Worm (Caenorhabditis elegans) whole organism, L2 larva: ENCODE measurements around the gene oac-23.

Experiments used
- C34F6.9 ChIP-seq: fragments of 150-350 bp; optimal IDR thresholded peaks from 2 replicates; lab custom pipeline; 2014; ENCODE audit warnings: missing biosample characterization, missing genetic modification characterization
- F13H6.1 ChIP-seq: sonication (generic microtip); optimal IDR thresholded peaks from 2 replicates; lab custom pipeline; 2016; ENCODE audit warnings: missing genetic modification characterization, missing compliant biosample characterization
- Y55F3AM.14 ChIP-seq: fragments of 200-800 bp; sonication (Bioruptor generic); optimal IDR thresholded peaks from 2 replicates; lab custom pipeline; 2018; ENCODE audit warnings: mild to moderate bottlenecking, missing genetic modification characterization, missing compliant biosample characterization
- ama-1 ChIP-seq: fragments of 150-350 bp; optimal IDR thresholded peaks from 2 replicates; lab custom pipeline; 2018; ENCODE audit warnings: inconsistent platforms
- ceh-16 ChIP-seq: fragments of 150-350 bp; optimal IDR thresholded peaks from 2 replicates; lab custom pipeline; 2014; ENCODE audit warnings: missing biosample characterization, missing genetic modification characterization
- dmd-4 ChIP-seq: sonication (generic microtip); optimal IDR thresholded peaks from 2 replicates; lab custom pipeline; 2017; ENCODE audit warnings: missing biosample characterization, missing genetic modification characterization
- egl-27 ChIP-seq: sonication (generic microtip); optimal IDR thresholded peaks from 3 replicates; lab custom pipeline; 2017; ENCODE audit warnings: missing biosample characterization, missing genetic modification reagents, missing genetic modification characterization
- elt-1 ChIP-seq: fragments of 150-350 bp; optimal IDR thresholded peaks from 2 replicates; lab custom pipeline; 2014; ENCODE audit warnings: missing biosample characterization, missing genetic modification characterization
- fos-1 ChIP-seq: fragments of 150-350 bp; optimal IDR thresholded peaks from 2 replicates; lab custom pipeline; 2014; ENCODE audit warnings: missing biosample characterization, missing genetic modification characterization
- gmeb-1 ChIP-seq: fragments of 150-350 bp; optimal IDR thresholded peaks from 2 replicates; lab custom pipeline; 2014; ENCODE audit warnings: missing biosample characterization, missing genetic modification characterization
- lin-13 ChIP-seq: fragments of 150-350 bp; optimal IDR thresholded peaks from 2 replicates; lab custom pipeline; 2014; ENCODE audit warnings: missing biosample characterization, missing genetic modification reagents, missing genetic modification characterization
- lin-39 ChIP-seq: fragments of 150-350 bp; optimal IDR thresholded peaks from 2 replicates; lab custom pipeline; 2014; ENCODE audit warnings: missing biosample characterization, missing genetic modification reagents, missing genetic modification characterization
- mab-5 ChIP-seq: fragments of 150-350 bp; optimal IDR thresholded peaks from 2 replicates; lab custom pipeline; 2014; ENCODE audit warnings: missing biosample characterization, missing genetic modification characterization
- mbf-1 ChIP-seq: sonication (generic microtip); optimal IDR thresholded peaks from 2 replicates; lab custom pipeline; 2017; ENCODE audit warnings: missing biosample characterization, missing genetic modification characterization
- mdl-1 ChIP-seq, 2 experiments: fragments of 150-350 bp in 1 of 2; sonication (generic microtip) in 1 of 2; optimal IDR thresholded peaks; 2 replicates each; lab custom pipeline; 2017; ENCODE audit warnings: missing biosample characterization in 2 of 2, missing genetic modification characterization in 2 of 2
- nhr-10 ChIP-seq: sonication (generic microtip); optimal IDR thresholded peaks from 2 replicates; lab custom pipeline; 2017; ENCODE audit warnings: missing biosample characterization, missing genetic modification characterization
- nhr-11 ChIP-seq: fragments of 150-350 bp; optimal IDR thresholded peaks from 2 replicates; lab custom pipeline; 2014; ENCODE audit warnings: missing biosample characterization, missing genetic modification characterization
- nhr-129 ChIP-seq: fragments of 150-350 bp; optimal IDR thresholded peaks from 2 replicates; lab custom pipeline; 2014; ENCODE audit warnings: missing biosample characterization, missing genetic modification characterization
- nhr-21 ChIP-seq: fragments of 150-350 bp; optimal IDR thresholded peaks from 2 replicates; lab custom pipeline; 2014; ENCODE audit warnings: missing biosample characterization, missing genetic modification characterization
- nhr-23 ChIP-seq: fragments of 150-350 bp; optimal IDR thresholded peaks from 2 replicates; lab custom pipeline; 2014; ENCODE audit warnings: missing biosample characterization, missing genetic modification reagents, missing genetic modification characterization
- nhr-237 ChIP-seq: fragments of 150-350 bp; optimal IDR thresholded peaks from 2 replicates; lab custom pipeline; 2014; ENCODE audit warnings: missing biosample characterization, missing genetic modification characterization
- nhr-25 ChIP-seq: fragments of 150-350 bp; sonication (generic microtip); optimal IDR thresholded peaks from 3 replicates; lab custom pipeline; 2014; ENCODE audit warnings: missing biosample characterization, missing genetic modification characterization
- nhr-6 ChIP-seq: fragments of 150-350 bp; optimal IDR thresholded peaks from 2 replicates; lab custom pipeline; 2014; ENCODE audit warnings: missing biosample characterization, missing genetic modification characterization
- sem-4 ChIP-seq: fragments of 150-350 bp; optimal IDR thresholded peaks from 2 replicates; lab custom pipeline; 2014; ENCODE audit warnings: missing biosample characterization, missing genetic modification reagents, missing genetic modification characterization
- sma-3 ChIP-seq: sonication (generic microtip); optimal IDR thresholded peaks from 2 replicates; lab custom pipeline; 2016; ENCODE audit warnings: missing genetic modification reagents, missing genetic modification characterization, missing compliant biosample characterization
- sma-9 ChIP-seq, 2 experiments: fragments of 150-350 bp in 1 of 2; sonication (generic microtip) in 1 of 2; optimal IDR thresholded peaks; 2 replicates each; lab custom pipeline; 2014 to 2016; ENCODE audit warnings: missing genetic modification characterization in 2 of 2, mild to moderate bottlenecking in 1 of 2, missing biosample characterization in 1 of 2, missing compliant biosample characterization in 1 of 2, missing genetic modification reagents in 1 of 2, moderate library complexity in 1 of 2
- unc-39 ChIP-seq: fragments of 150-350 bp; optimal IDR thresholded peaks from 2 replicates; lab custom pipeline; 2014; ENCODE audit warnings: missing biosample characterization, missing genetic modification characterization
- unc-55 ChIP-seq: fragments of 150-350 bp; sonication (generic microtip); optimal IDR thresholded peaks from 3 replicates; lab custom pipeline; 2014; ENCODE audit warnings: missing biosample characterization, missing genetic modification reagents, missing genetic modification characterization
- unc-62 ChIP-seq: fragments of 150-350 bp; optimal IDR thresholded peaks from 2 replicates; lab custom pipeline; 2014; ENCODE audit warnings: missing biosample characterization, missing genetic modification reagents, missing genetic modification characterization
- zag-1 ChIP-seq: fragments of 150-350 bp; optimal IDR thresholded peaks from 2 replicates; lab custom pipeline; 2014; ENCODE audit warnings: missing biosample characterization, missing genetic modification characterization
- ztf-1 ChIP-seq: fragments of 200-800 bp; sonication (Bioruptor generic); conservative IDR thresholded peaks from 2 replicates; pipeline ENCODE4 v1.3.6; 2022; ENCODE audit warnings: missing genetic modification characterization, missing compliant biosample characterization
- ztf-4 ChIP-seq: fragments of 150-350 bp; optimal IDR thresholded peaks from 2 replicates; lab custom pipeline; 2014; ENCODE audit warnings: missing biosample characterization, missing genetic modification characterization

Gene oac-23

ce11 chrIV:3848985-3849384, 32.3 kb upstream of the oac-23 start:
- no peak for TF ChIP-seq unc-55 (GFP tag; lab: Kevin White, UChicago)
- no peak for TF ChIP-seq nhr-23 (tag; lab: Kevin White, UChicago)
- TF ChIP-seq nhr-6 (tag; lab: Kevin White, UChicago) = no peak
- no peak for TF ChIP-seq zag-1
- TF ChIP-seq unc-62 (GFP tag; lab: Kevin White, UChicago) = no peak
- no peak for TF ChIP-seq Y55F3AM.14 (GFP tag; lab: Kevin White, UChicago)
- no peak for TF ChIP-seq C34F6.9 (tag; lab: Kevin White, UChicago)
- TF ChIP-seq egl-27 (tag; lab: Kevin White, UChicago) = no peak
- no peak for TF ChIP-seq nhr-25
- TF ChIP-seq sma-3 (GFP tag; lab: Kevin White, UChicago) = no peak

- TF ChIP-seq ama-1 (lab: Kevin White, UChicago) (no peak), nhr-237 (no peak), F13H6.1 (tag; lab: Kevin White, UChicago) (no peak), zag-1 (no peak), nhr-21 (tag; lab: Kevin White, UChicago) (no peak)
Measured at ce11 chrIV:3853557-3853956, 27.7 kb upstream of the oac-23 start.

ce11 chrIV:3854606-3855005, 26.6 kb upstream of the oac-23 start:
- TF ChIP-seq unc-55 (GFP tag; lab: Kevin White, UChicago) = peak; percentile 59
- no peak for TF ChIP-seq ztf-1
- TF ChIP-seq, all 48 proteins: peak for 1

- TF ChIP-seq lin-13 (GFP tag; lab: Kevin White, UChicago) (no peak), sem-4 (tag; lab: Kevin White, UChicago) (no peak), mdl-1 (tag; optimal IDR thresholded peaks at IDR 0.05; lab: Kevin White, UChicago) (no peak), unc-62 (GFP tag; lab: Kevin White, UChicago) (no peak), ceh-16 (tag; lab: Kevin White, UChicago) (no peak), elt-1 (no peak), sma-3 (GFP tag; lab: Kevin White, UChicago) (no peak), dmd-4 (tag; lab: Kevin White, UChicago) (no peak), nhr-10 (tag; lab: Kevin White, UChicago) (no peak), ztf-1 (no peak), egl-27 (tag; lab: Kevin White, UChicago) (no peak), gmeb-1 (no peak), ama-1 (lab: Kevin White, UChicago) (no peak), unc-39 (no peak), ztf-4 (tag; lab: Kevin White, UChicago) (no peak), nhr-237 (no peak), mbf-1 (tag; lab: Kevin White, UChicago) (no peak), sma-9 (GFP tag; optimal IDR thresholded peaks at IDR 0.05; lab: Kevin White, UChicago) (no peak), sma-9 (tag; optimal IDR thresholded peaks at IDR 0.05; lab: Kevin White, UChicago) (no peak)
Measured at ce11 chrIV:3855543-3855942, 25.7 kb upstream of the oac-23 start, which contains the start of gene zag-1. zag-1 (plus strand) TSS chrIV:3855843.

- TF ChIP-seq mab-5 (tag; lab: Kevin White, UChicago) (peak; percentile 62), nhr-11 (tag; lab: Kevin White, UChicago) (no peak)
Measured at ce11 chrIV:3856190-3856589, 25.1 kb upstream of the oac-23 start.

ce11 chrIV:3857999-3858552, 23.2 kb upstream of the oac-23 start:
- TF ChIP-seq nhr-21 (tag; lab: Kevin White, UChicago) (no peak), Y55F3AM.14 (GFP tag; lab: Kevin White, UChicago) (no peak), lin-39 (tag; lab: Kevin White, UChicago) (peak; percentile 49), mab-5 (tag; lab: Kevin White, UChicago) (peak; percentile 81), fos-1 (tag; lab: Kevin White, UChicago) (no peak), nhr-129 (no peak), unc-62 (GFP tag; lab: Kevin White, UChicago) (no peak), nhr-25 (no peak)
